Fruit fly (Drosophila melanogaster) whole organism, prepupa: ENCODE measurements around the gene CG11350.

ENCODE experiments used
- Blimp-1 ChIP-seq: fragments of 200-800 bp; sonication (Bioruptor generic); optimal IDR thresholded peaks from 3 replicates; lab custom pipeline; 2017; ENCODE audit warnings: missing biosample characterization, missing genetic modification characterization, mild to moderate bottlenecking, moderate library complexity, missing genetic modification reagents
- CG10631 ChIP-seq: fragments of 200-800 bp; sonication (Bioruptor generic); optimal IDR thresholded peaks from 2 replicates; lab custom pipeline; 2016; ENCODE audit warnings: missing biosample characterization, missing genetic modification characterization
- CG11294 ChIP-seq: fragments of 200-800 bp; sonication (Bioruptor generic); IDR thresholded peaks from 2 replicates; pipeline ENCODE4 v1.3.6; 2022; ENCODE audit warnings: missing biosample characterization, missing genetic modification characterization
- CG11762 ChIP-seq: fragments of 200-800 bp; sonication (Bioruptor generic); optimal IDR thresholded peaks from 3 replicates; lab custom pipeline; 2016; ENCODE audit warnings: missing biosample characterization, missing genetic modification characterization; ENCODE audit not compliant: insufficient read depth
- CG11902 ChIP-seq: fragments of 200-800 bp; sonication (Bioruptor generic); optimal IDR thresholded peaks from 3 replicates; lab custom pipeline; 2016; ENCODE audit warnings: missing biosample characterization, missing genetic modification characterization
- CG15336 ChIP-seq: fragments of 200-800 bp; sonication (Bioruptor generic); IDR thresholded peaks from 2 replicates; pipeline ENCODE4 v1.3.6; 2022; ENCODE audit warnings: missing biosample characterization, missing genetic modification characterization
- CG1621 ChIP-seq: fragments of 200-800 bp; sonication (Bioruptor generic); optimal IDR thresholded peaks from 3 replicates; lab custom pipeline; 2018; ENCODE audit warnings: missing biosample characterization, mild to moderate bottlenecking, missing genetic modification characterization
- CG16779 ChIP-seq: fragments of 200-800 bp; sonication (Bioruptor generic); optimal IDR thresholded peaks from 3 replicates; lab custom pipeline; 2017; ENCODE audit warnings: missing biosample characterization, mild to moderate bottlenecking, missing genetic modification characterization
- CG3032 ChIP-seq: fragments of 200-800 bp; optimal IDR thresholded peaks from 2 replicates; lab custom pipeline; 2019; ENCODE audit warnings: missing biosample characterization, mild to moderate bottlenecking, missing genetic modification characterization, moderate library complexity
- CG31627 ChIP-seq: fragments of 200-800 bp; sonication (Bioruptor generic); optimal IDR thresholded peaks from 3 replicates; lab custom pipeline; 2016; ENCODE audit warnings: missing biosample characterization, missing genetic modification characterization
- CG32006 ChIP-seq: fragments of 200-800 bp; sonication (Bioruptor generic); optimal IDR thresholded peaks from 3 replicates; lab custom pipeline; 2017; ENCODE audit warnings: missing biosample characterization, mild to moderate bottlenecking, missing genetic modification characterization
- CG34406 ChIP-seq: fragments of 200-800 bp; sonication (Bioruptor generic); optimal IDR thresholded peaks from 3 replicates; lab custom pipeline; 2016; ENCODE audit warnings: missing biosample characterization, missing genetic modification characterization
- CG6163 ChIP-seq: fragments of 200-800 bp; sonication (Bioruptor generic); IDR thresholded peaks from 3 replicates; pipeline ENCODE4 v1.3.6; 2022; ENCODE audit warnings: missing biosample characterization, missing genetic modification characterization
- CG6276 ChIP-seq: fragments of 200-800 bp; sonication (Bioruptor generic); optimal IDR thresholded peaks from 2 replicates; lab custom pipeline; 2017; ENCODE audit warnings: missing biosample characterization, mild to moderate bottlenecking, missing genetic modification characterization
- CG6808 ChIP-seq: fragments of 200-800 bp; sonication (Bioruptor generic); optimal IDR thresholded peaks from 3 replicates; lab custom pipeline; 2017; ENCODE audit warnings: missing biosample characterization, missing genetic modification characterization, mild to moderate bottlenecking, moderate library complexity, missing genetic modification reagents
- CG6854 ChIP-seq: fragments of 200-800 bp; sonication (Bioruptor generic); optimal IDR thresholded peaks from 2 replicates; lab custom pipeline; 2017; ENCODE audit warnings: missing biosample characterization, mild to moderate bottlenecking, missing genetic modification characterization
- CG7368 ChIP-seq: fragments of 200-800 bp; sonication (Bioruptor generic); optimal IDR thresholded peaks from 3 replicates; lab custom pipeline; 2016; ENCODE audit warnings: missing biosample characterization, missing genetic modification characterization
- CG8119 ChIP-seq: fragments of 200-800 bp; sonication (Bioruptor generic); IDR thresholded peaks from 3 replicates; pipeline ENCODE4 v1.3.6; 2022; ENCODE audit warnings: missing biosample characterization, missing genetic modification characterization
- CG8319 ChIP-seq: fragments of 200-800 bp; sonication (Bioruptor generic); optimal IDR thresholded peaks from 3 replicates; lab custom pipeline; 2016; ENCODE audit warnings: missing biosample characterization, missing genetic modification characterization
- Eip75B ChIP-seq: fragments of 200-800 bp; sonication (Bioruptor generic); optimal IDR thresholded peaks from 3 replicates; lab custom pipeline; 2016; ENCODE audit warnings: missing biosample characterization, missing genetic modification characterization
- Eip78C ChIP-seq: fragments of 200-800 bp; sonication (Bioruptor generic); peaks from one replicate; lab custom pipeline; 2016; ENCODE audit warnings: missing biosample characterization, missing genetic modification characterization
- Ets21C ChIP-seq: fragments of 200-800 bp; sonication (Bioruptor generic); optimal IDR thresholded peaks from 3 replicates; lab custom pipeline; 2016; ENCODE audit warnings: missing biosample characterization, missing genetic modification characterization
- Gug ChIP-seq: fragments of 200-800 bp; sonication (Bioruptor generic); IDR thresholded peaks from 2 replicates; pipeline ENCODE4 v1.3.6; 2022; ENCODE audit warnings: missing biosample characterization, missing genetic modification characterization
- Hr38 ChIP-seq: sonication (Bioruptor generic); optimal IDR thresholded peaks from 2 replicates; lab custom pipeline; 2016; ENCODE audit warnings: missing biosample characterization, missing genetic modification characterization
- Hr39 ChIP-seq: fragments of 200-800 bp; sonication (Bioruptor generic); optimal IDR thresholded peaks from 2 replicates; lab custom pipeline; 2016; ENCODE audit warnings: missing biosample characterization, missing genetic modification characterization
- Hr4 ChIP-seq: fragments of 200-800 bp; sonication (Bioruptor generic); optimal IDR thresholded peaks from 3 replicates; lab custom pipeline; 2016; ENCODE audit warnings: missing biosample characterization, missing genetic modification characterization
- Lpt ChIP-seq: fragments of 200-800 bp; sonication (Bioruptor generic); optimal IDR thresholded peaks from 3 replicates; lab custom pipeline; 2016; ENCODE audit warnings: missing biosample characterization, missing genetic modification characterization
- Met ChIP-seq: fragments of 200-800 bp; sonication (Bioruptor generic); optimal IDR thresholded peaks from 3 replicates; lab custom pipeline; 2016; ENCODE audit warnings: missing biosample characterization, missing genetic modification characterization
- Smox ChIP-seq: fragments of 200-800 bp; sonication (Bioruptor generic); optimal IDR thresholded peaks from 3 replicates; lab custom pipeline; 2016; ENCODE audit warnings: missing biosample characterization, missing genetic modification characterization
- Sox102F ChIP-seq: fragments of 200-800 bp; sonication (Bioruptor generic); optimal IDR thresholded peaks from 2 replicates; lab custom pipeline; 2016; ENCODE audit warnings: missing biosample characterization, mild to moderate bottlenecking, missing genetic modification characterization
- Sox15 ChIP-seq: fragments of 200-800 bp; sonication (Bioruptor generic); optimal IDR thresholded peaks from 3 replicates; lab custom pipeline; 2016; ENCODE audit warnings: missing biosample characterization, missing genetic modification characterization
- acj6 ChIP-seq: fragments of 200-800 bp; sonication (Bioruptor generic); optimal IDR thresholded peaks from 3 replicates; lab custom pipeline; 2016; ENCODE audit warnings: missing biosample characterization, missing genetic modification characterization
- dac ChIP-seq: fragments of 200-800 bp; sonication (Bioruptor generic); optimal IDR thresholded peaks from 2 replicates; lab custom pipeline; 2017; ENCODE audit warnings: missing biosample characterization, mild to moderate bottlenecking, missing genetic modification characterization
- eg ChIP-seq: fragments of 200-800 bp; sonication (Bioruptor generic); IDR thresholded peaks from 3 replicates; pipeline ENCODE4 v1.3.6; 2022; ENCODE audit warnings: missing biosample characterization, missing genetic modification characterization
- esn ChIP-seq: fragments of 200-800 bp; sonication (Bioruptor generic); optimal IDR thresholded peaks from 2 replicates; lab custom pipeline; 2016; ENCODE audit warnings: missing biosample characterization, mild to moderate bottlenecking, missing genetic modification characterization, moderate library complexity
- fd85E ChIP-seq: fragments of 200-800 bp; sonication (Bioruptor generic); optimal IDR thresholded peaks from 3 replicates; lab custom pipeline; 2016; ENCODE audit warnings: missing biosample characterization, missing genetic modification characterization
- net ChIP-seq: fragments of 200-800 bp; sonication (Bioruptor generic); optimal IDR thresholded peaks from 3 replicates; lab custom pipeline; 2016; ENCODE audit warnings: missing biosample characterization, missing genetic modification characterization
- pdm3 ChIP-seq: fragments of 200-800 bp; sonication (Bioruptor generic); optimal IDR thresholded peaks from 3 replicates; lab custom pipeline; 2016; ENCODE audit warnings: missing biosample characterization, missing genetic modification characterization
- salr ChIP-seq, 2 experiments: fragments of 200-800 bp; sonication (Bioruptor generic); optimal IDR thresholded peaks; 3 replicates each; lab custom pipeline; 2016 to 2018; ENCODE audit warnings: missing biosample characterization in 2 of 2, missing genetic modification characterization in 2 of 2, mild to moderate bottlenecking in 1 of 2
- ss ChIP-seq, 2 experiments: fragments of 200-800 bp; sonication (Bioruptor generic); optimal IDR thresholded peaks; 2 replicates in 1 of 2; 3 replicates in 1 of 2; lab custom pipeline; 2017 to 2018; ENCODE audit warnings: mild to moderate bottlenecking in 2 of 2, missing biosample characterization in 2 of 2, missing genetic modification characterization in 2 of 2, moderate library complexity in 1 of 2
- topi ChIP-seq: fragments of 200-800 bp; sonication (Bioruptor generic); optimal IDR thresholded peaks from 3 replicates; lab custom pipeline; 2016; ENCODE audit warnings: missing biosample characterization, missing genetic modification characterization
- vri ChIP-seq: fragments of 200-800 bp; sonication (Bioruptor generic); optimal IDR thresholded peaks from 3 replicates; lab custom pipeline; 2016; ENCODE audit warnings: missing biosample characterization, mild to moderate bottlenecking, missing genetic modification characterization

Gene CG11350

dm6 chr3L:4508926-4509457 lies 26.4 kb downstream of the CG11350 start (continued):
- TF ChIP-seq topi (GFP tag; lab: Kevin White, UChicago): no peak
- no peak for TF ChIP-seq dac (GFP tag; lab: Kevin White, UChicago)
- TF ChIP-seq CG6808 (GFP tag; lab: Kevin White, UChicago): no peak
- TF ChIP-seq Gug (GFP tag; lab: Robert Waterston, UW): no peak
- TF ChIP-seq Hr39 (GFP tag; lab: Kevin White, UChicago): no peak
- no peak for TF ChIP-seq Blimp-1
- peak; percentile 77 for TF ChIP-seq CG15336 (GFP tag; lab: Robert Waterston, UW)
- no peak for TF ChIP-seq Lpt (GFP tag; lab: Kevin White, UChicago)
- no peak for TF ChIP-seq pdm3
- no peak for TF ChIP-seq Sox102F (GFP tag; lab: Kevin White, UChicago)
- no peak for TF ChIP-seq Hr38 (GFP tag; lab: Kevin White, UChicago)
- no peak for TF ChIP-seq CG6276 (GFP tag; lab: Kevin White, UChicago)
- TF ChIP-seq CG3032 (tag; lab: Kevin White, UChicago): no peak
- peak; percentile 83 for TF ChIP-seq CG8119 (GFP tag; lab: Robert Waterston, UW)
- TF ChIP-seq CG10631 (GFP tag; lab: Kevin White, UChicago): no peak
- TF ChIP-seq net (GFP tag; lab: Kevin White, UChicago): peak; percentile 10
- no peak for TF ChIP-seq CG6163 (GFP tag; lab: Robert Waterston, UW)
- no peak for TF ChIP-seq CG8319 (GFP tag; lab: Kevin White, UChicago)
- TF ChIP-seq Eip78C (GFP tag; lab: Kevin White, UChicago): peak; percentile 77
- TF ChIP-seq vri: no peak
- no peak for TF ChIP-seq Smox
- no peak for TF ChIP-seq Eip75B (GFP tag; lab: Kevin White, UChicago)
- peak; percentile 2 for TF ChIP-seq CG34406 (GFP tag; lab: Kevin White, UChicago)
- no peak for TF ChIP-seq esn (GFP tag; lab: Kevin White, UChicago)
- no peak for TF ChIP-seq eg (GFP tag; lab: Robert Waterston, UW)
- no peak for TF ChIP-seq CG1621 (tag; lab: Kevin White, UChicago)

dm6 chr3L:4510317-4510716 lies 27.7 kb downstream of the CG11350 start:
- TF ChIP-seq Eip75B (GFP tag; lab: Kevin White, UChicago) (no peak), Hr4 (GFP tag; lab: Kevin White, UChicago) (no peak), Eip78C (GFP tag; lab: Kevin White, UChicago) (peak; percentile 21)

dm6 chr3L:4516378-4516777 lies 33.8 kb downstream of the CG11350 start:
- TF ChIP-seq CG15336 (GFP tag; lab: Robert Waterston, UW) (0 out of 2 replicates have a peak, but pooled peaks have one; percentile 12), CG7368 (GFP tag; lab: Kevin White, UChicago) (no peak), CG8319 (GFP tag; lab: Kevin White, UChicago) (no peak), fd85E (GFP tag; lab: Kevin White, UChicago) (no peak), ss (GFP tag; optimal IDR thresholded peaks at IDR 0.05; lab: Kevin White, UChicago) (no peak), vri (no peak), net (GFP tag; lab: Kevin White, UChicago) (no peak), Eip78C (GFP tag; lab: Kevin White, UChicago) (peak; percentile 15)

- TF ChIP-seq CG8119 (GFP tag; lab: Robert Waterston, UW) (peak; percentile 70; the same call in 2 of the 3 replicates), CG11902 (GFP tag; lab: Kevin White, UChicago) (no peak), CG7368 (GFP tag; lab: Kevin White, UChicago) (no peak), CG6276 (GFP tag; lab: Kevin White, UChicago) (peak; percentile 33), CG8319 (GFP tag; lab: Kevin White, UChicago) (no peak), CG11294 (GFP tag; lab: Robert Waterston, UW) (no peak), Met (GFP tag; lab: Kevin White, UChicago) (no peak), CG34406 (GFP tag; lab: Kevin White, UChicago) (no peak), Eip75B (GFP tag; lab: Kevin White, UChicago) (no peak), Ets21C (no peak), CG6854 (GFP tag; lab: Kevin White, UChicago) (no peak), CG31627 (GFP tag; lab: Kevin White, UChicago) (no peak), CG32006 (peak; percentile 7), Smox (no peak), salr (GFP tag; optimal IDR thresholded peaks at IDR 0.05; lab: Kevin White, UChicago) (no peak), Eip78C (GFP tag; lab: Kevin White, UChicago) (peak; percentile 61), Blimp-1 (peak; percentile 91), CG15336 (GFP tag; lab: Robert Waterston, UW) (peak; percentile 38), CG6163 (GFP tag; lab: Robert Waterston, UW) (0 out of 3 replicates have a peak, but pooled peaks have one; percentile 27), CG11762 (GFP tag; lab: Kevin White, UChicago) (no peak), CG16779 (tag; lab: Kevin White, UChicago) (no peak), acj6 (GFP tag; lab: Kevin White, UChicago) (no peak), ss (GFP tag; optimal IDR thresholded peaks at IDR 0.05; lab: Kevin White, UChicago) (no peak), CG6808 (GFP tag; lab: Kevin White, UChicago) (no peak), Sox15 (GFP tag; lab: Kevin White, UChicago) (no peak), vri (no peak), Hr4 (GFP tag; lab: Kevin White, UChicago) (no peak)
Observed at dm6 chr3L:4519417-4519931, 36.9 kb downstream of the CG11350 start.
